Worm (Caenorhabditis elegans) whole organism, early embryonic: Measurements from ENCODE around the gene C07D8.6.

ENCODE experiments used
- B0310.2 ChIP-seq: sonication (generic microtip); optimal IDR thresholded peaks from 2 replicates; lab custom pipeline; 2016; ENCODE audit warnings: mild to moderate bottlenecking, missing genetic modification characterization, missing compliant biosample characterization
- F13C5.2 ChIP-seq: sonication (generic microtip); optimal IDR thresholded peaks from 2 replicates; lab custom pipeline; 2017; ENCODE audit warnings: mild to moderate bottlenecking, missing genetic modification characterization, inconsistent platforms, missing compliant biosample characterization
- aly-1 ChIP-seq: sonication (generic microtip); optimal IDR thresholded peaks from 2 replicates; lab custom pipeline; 2016; ENCODE audit warnings: missing genetic modification characterization, missing compliant biosample characterization
- ama-1 ChIP-seq: fragments of 150-350 bp; optimal IDR thresholded peaks from 2 replicates; lab custom pipeline; 2014
- ceh-13 ChIP-seq: fragments of 200-800 bp; sonication (Bioruptor generic); optimal IDR thresholded peaks from 2 replicates; lab custom pipeline; 2018; ENCODE audit warnings: mild to moderate bottlenecking, missing genetic modification characterization, missing compliant biosample characterization
- ceh-36 ChIP-seq: sonication (generic microtip); optimal IDR thresholded peaks from 2 replicates; lab custom pipeline; 2016; ENCODE audit warnings: missing genetic modification characterization, inconsistent platforms, missing compliant biosample characterization
- ets-7 ChIP-seq: sonication (generic microtip); optimal IDR thresholded peaks from 2 replicates; lab custom pipeline; 2016; ENCODE audit warnings: missing genotype, missing genetic modification characterization, missing compliant biosample characterization
- flt-1 ChIP-seq: fragments of 200-800 bp; sonication (Bioruptor generic); IDR thresholded peaks from 2 replicates; pipeline ENCODE4 v1.3.6; 2022; ENCODE audit warnings: missing genetic modification characterization, missing compliant biosample characterization
- hmbx-1 ChIP-seq: sonication (generic microtip); optimal IDR thresholded peaks from 2 replicates; lab custom pipeline; 2016; ENCODE audit warnings: mild to moderate bottlenecking, missing genetic modification characterization, missing compliant biosample characterization
- hmg-4 ChIP-seq: fragments of 200-800 bp; sonication (Bioruptor generic); optimal IDR thresholded peaks from 2 replicates; lab custom pipeline; 2018; ENCODE audit warnings: mild to moderate bottlenecking, missing genetic modification characterization, missing compliant biosample characterization
- hnd-1 ChIP-seq: sonication (generic microtip); optimal IDR thresholded peaks from 2 replicates; lab custom pipeline; 2016; ENCODE audit warnings: missing genetic modification characterization, missing compliant biosample characterization
- pes-1 ChIP-seq: fragments of 200-800 bp; sonication (Bioruptor generic); IDR thresholded peaks from 2 replicates; pipeline ENCODE4 v1.3.6; 2022; ENCODE audit warnings: missing genetic modification reagents, missing genetic modification characterization, missing compliant biosample characterization
- scrt-1 ChIP-seq: fragments of 200-800 bp; sonication (Bioruptor generic); IDR thresholded peaks from 2 replicates; pipeline ENCODE4 v1.3.6; 2022; ENCODE audit warnings: missing genetic modification characterization, missing compliant biosample characterization
- sea-1 ChIP-seq: fragments of 200-800 bp; sonication (Bioruptor generic); conservative IDR thresholded peaks from 2 replicates; pipeline ENCODE4 v1.3.6; 2022; ENCODE audit warnings: missing genetic modification characterization, missing compliant biosample characterization
- tbx-11 ChIP-seq: fragments of 200-800 bp; sonication (Bioruptor generic); IDR thresholded peaks from 2 replicates; pipeline ENCODE4 v1.3.6; 2022; ENCODE audit warnings: missing genetic modification characterization, missing compliant biosample characterization
- tbx-37 ChIP-seq: fragments of 200-800 bp; sonication (Bioruptor generic); conservative IDR thresholded peaks from 2 replicates; pipeline ENCODE4 v1.3.6; 2022; ENCODE audit warnings: missing genetic modification reagents, missing genetic modification characterization, missing compliant biosample characterization
- tra-4 ChIP-seq: sonication (generic microtip); optimal IDR thresholded peaks from 2 replicates; lab custom pipeline; 2017; ENCODE audit warnings: missing genetic modification characterization, missing compliant biosample characterization

Gene C07D8.6

ce11 chrX:7340915-7341559, at the start of gene C07D8.6:
Gene C07D8.6 (plus strand): TSS chrX:7341509.
- TF ChIP-seq tra-4 (tag; lab: Kevin White, UChicago): no peak
- TF ChIP-seq hmg-4 (GFP tag; lab: Kevin White, UChicago): no peak
- TF ChIP-seq tbx-37 (GFP tag; lab: Robert Waterston, UW): no peak
- no peak for TF ChIP-seq ets-7 (tag; lab: Kevin White, UChicago)
- no peak for TF ChIP-seq ceh-13
- no peak for TF ChIP-seq tbx-11 (GFP tag; lab: Robert Waterston, UW)
- no peak for TF ChIP-seq F13C5.2 (tag; lab: Kevin White, UChicago)
- TF ChIP-seq pes-1 (GFP tag; lab: Robert Waterston, UW): no peak

ce11 chrX:7291810-7292209, 49.5 kb upstream of the C07D8.6 start, which contains the start of gene lron-7:
Gene lron-7 (plus strand): TSS chrX:7292132.
- TF ChIP-seq ceh-36 (tag; lab: Kevin White, UChicago) (no peak), B0310.2 (no peak), scrt-1 (no peak), hmbx-1 (no peak), F13C5.2 (tag; lab: Kevin White, UChicago) (no peak), tbx-37 (GFP tag; lab: Robert Waterston, UW) (no peak)

ce11 chrX:7296310-7296709, 45.0 kb upstream of the C07D8.6 start:
- no peak for TF ChIP-seq tbx-37 (GFP tag; lab: Robert Waterston, UW)
- no peak for TF ChIP-seq aly-1 (tag; lab: Kevin White, UChicago)
- TF ChIP-seq hmg-4 (GFP tag; lab: Kevin White, UChicago): no peak
- no peak for TF ChIP-seq ceh-13
- TF ChIP-seq hnd-1 (tag; lab: Kevin White, UChicago): no peak
- TF ChIP-seq flt-1 (GFP tag; lab: Robert Waterston, UW): no peak
- no peak for TF ChIP-seq ama-1 (lab: Kevin White, UChicago)
- no peak for TF ChIP-seq pes-1 (GFP tag; lab: Robert Waterston, UW)
- no peak for TF ChIP-seq hmbx-1
- no peak for TF ChIP-seq tbx-11 (GFP tag; lab: Robert Waterston, UW)
- no peak for TF ChIP-seq B0310.2
- TF ChIP-seq scrt-1: no peak
- no peak for TF ChIP-seq tra-4 (tag; lab: Kevin White, UChicago)
- TF ChIP-seq ceh-36 (tag; lab: Kevin White, UChicago): no peak
- no peak for TF ChIP-seq ets-7 (tag; lab: Kevin White, UChicago)
- TF ChIP-seq sea-1 (GFP tag; lab: Robert Waterston, UW): no peak
- TF ChIP-seq F13C5.2 (tag; lab: Kevin White, UChicago): no peak

- TF ChIP-seq pes-1 (GFP tag; lab: Robert Waterston, UW) (no peak), scrt-1 (no peak), F13C5.2 (tag; lab: Kevin White, UChicago) (no peak), B0310.2 (no peak), ceh-13 (no peak), ceh-36 (tag; lab: Kevin White, UChicago) (no peak), hmbx-1 (no peak), tbx-37 (GFP tag; lab: Robert Waterston, UW) (no peak), sea-1 (GFP tag; lab: Robert Waterston, UW) (no peak)
Observed at ce11 chrX:7298652-7299051, 42.7 kb upstream of the C07D8.6 start, which contains the start of gene K03A1.4. Gene K03A1.4 (minus strand): TSS chrX:7298752.

ce11 chrX:7303115-7303514, 38.2 kb upstream of the C07D8.6 start:
- no peak for TF ChIP-seq hmg-4 (GFP tag; lab: Kevin White, UChicago)
- no peak for TF ChIP-seq sea-1 (GFP tag; lab: Robert Waterston, UW)
- no peak for TF ChIP-seq tbx-37 (GFP tag; lab: Robert Waterston, UW)
- no peak for TF ChIP-seq ceh-36 (tag; lab: Kevin White, UChicago)
- TF ChIP-seq ceh-13: no peak
- no peak for TF ChIP-seq tra-4 (tag; lab: Kevin White, UChicago)

- no peak for TF ChIP-seq scrt-1
- TF ChIP-seq pes-1 (GFP tag; lab: Robert Waterston, UW): no peak
- no peak for TF ChIP-seq B0310.2
- TF ChIP-seq hnd-1 (tag; lab: Kevin White, UChicago): no peak
- no peak for TF ChIP-seq F13C5.2 (tag; lab: Kevin White, UChicago)
- TF ChIP-seq aly-1 (tag; lab: Kevin White, UChicago): no peak
Observed at ce11 chrX:7305520-7306186, 35.7 kb upstream of the C07D8.6 start, which contains the start of gene sur-5. Gene sur-5 (minus strand): TSS chrX:7305570.

- peak; percentile 13 for TF ChIP-seq hmg-4 (GFP tag; lab: Kevin White, UChicago)
- no peak for TF ChIP-seq hnd-1 (tag; lab: Kevin White, UChicago)
- TF ChIP-seq F13C5.2 (tag; lab: Kevin White, UChicago): peak; percentile 8
Observed at ce11 chrX:7306434-7306833, 34.9 kb upstream of the C07D8.6 start.

ce11 chrX:7309775-7310174, 31.5 kb upstream of the C07D8.6 start, which contains the start of the genes his-38 and his-40:
Gene his-38 (minus strand): TSS chrX:7309875.
Gene his-40 (plus strand): TSS chrX:7310110.
- TF ChIP-seq ceh-13 (no peak), scrt-1 (peak; percentile 8; the same call in 1 of the 2 replicates)
